Fruit fly (Drosophila melanogaster) whole organism, embryonic: ENCODE data around the gene Usp30.

Source experiments
- Abd-B ChIP-seq: fragments of 200-800 bp; sonication (Bioruptor generic); optimal IDR thresholded peaks from 2 replicates; lab custom pipeline; 2018; ENCODE audit warnings: missing biosample characterization, mild to moderate bottlenecking, missing genetic modification characterization, moderate library complexity
- Ada2b ChIP-seq: fragments of 200-800 bp; sonication (Bioruptor generic); IDR thresholded peaks from 2 replicates; pipeline ENCODE4 v1.3.6; 2022; ENCODE audit warnings: missing biosample characterization, missing genetic modification characterization
- Antp ChIP-seq: fragments of 200-800 bp; sonication (Bioruptor generic); optimal IDR thresholded peaks from 3 replicates; lab custom pipeline; 2016; ENCODE audit warnings: missing biosample characterization, missing genetic modification characterization
- B-H2 ChIP-seq: fragments of 200-800 bp; sonication (Bioruptor generic); optimal IDR thresholded peaks from 2 replicates; lab custom pipeline; 2018; ENCODE audit warnings: missing biosample characterization, mild to moderate bottlenecking, missing genetic modification characterization
- BEAF-32 ChIP-seq: fragments of 200-800 bp; sonication (Bioruptor generic); optimal IDR thresholded peaks from 3 replicates; lab custom pipeline; 2017; ENCODE audit warnings: missing biosample characterization, missing genetic modification characterization, mild to moderate bottlenecking, moderate library complexity, missing genetic modification reagents
- Bdp1 ChIP-seq: fragments of 200-800 bp; sonication (Bioruptor generic); optimal IDR thresholded peaks from 3 replicates; lab custom pipeline; 2016; ENCODE audit warnings: missing biosample characterization, missing genetic modification characterization
- BtbVII ChIP-seq: fragments of 200-800 bp; sonication (Bioruptor generic); optimal IDR thresholded peaks from 3 replicates; lab custom pipeline; 2017; ENCODE audit warnings: missing biosample characterization, mild to moderate bottlenecking, missing genetic modification characterization
- CG11560 ChIP-seq: fragments of 200-800 bp; sonication (Bioruptor generic); IDR thresholded peaks from 3 replicates; pipeline ENCODE4 v1.3.6; 2022; ENCODE audit warnings: missing biosample characterization, missing genetic modification characterization
- CG11695 ChIP-seq: fragments of 200-800 bp; sonication (Bioruptor generic); IDR thresholded peaks from 3 replicates; pipeline ENCODE4 v1.3.6; 2022; ENCODE audit warnings: missing biosample characterization, missing genetic modification characterization
- CG11696 ChIP-seq: fragments of 200-800 bp; sonication (Bioruptor generic); IDR thresholded peaks from 2 replicates; pipeline ENCODE4 v1.3.6; 2022; ENCODE audit warnings: missing biosample characterization, missing genetic modification characterization
- CG12104 ChIP-seq: fragments of 200-800 bp; sonication (Bioruptor generic); optimal IDR thresholded peaks from 3 replicates; lab custom pipeline; 2016; ENCODE audit warnings: missing biosample characterization, missing genetic modification characterization
- CG12299 ChIP-seq: fragments of 200-800 bp; sonication (Bioruptor generic); optimal IDR thresholded peaks from 2 replicates; lab custom pipeline; 2018; ENCODE audit warnings: missing biosample characterization, mild to moderate bottlenecking, missing genetic modification characterization
- CG12391 ChIP-seq: fragments of 200-800 bp; sonication (Bioruptor generic); optimal IDR thresholded peaks from 3 replicates; lab custom pipeline; 2018; ENCODE audit warnings: missing biosample characterization, mild to moderate bottlenecking, missing genetic modification characterization, moderate library complexity
- CG13287 ChIP-seq: fragments of 200-800 bp; sonication (Bioruptor generic); IDR thresholded peaks from 2 replicates; pipeline ENCODE4 v1.3.6; 2022; ENCODE audit warnings: missing biosample characterization, missing genetic modification characterization; ENCODE audit not compliant: partially characterized antibody
- CG13775 ChIP-seq: fragments of 200-800 bp; sonication (Bioruptor generic); optimal IDR thresholded peaks from 3 replicates; lab custom pipeline; 2017; ENCODE audit warnings: missing biosample characterization, mild to moderate bottlenecking, missing genetic modification characterization
- CG1529 ChIP-seq: fragments of 200-800 bp; sonication (Bioruptor generic); optimal IDR thresholded peaks from 3 replicates; lab custom pipeline; 2018; ENCODE audit warnings: missing biosample characterization, missing genetic modification characterization
- CG15601 ChIP-seq: fragments of 200-800 bp; sonication (Bioruptor generic); optimal IDR thresholded peaks from 3 replicates; lab custom pipeline; 2019; ENCODE audit warnings: missing biosample characterization, mild to moderate bottlenecking, missing genetic modification characterization, moderate library complexity
- CG15696 ChIP-seq: fragments of 200-800 bp; sonication (Bioruptor generic); optimal IDR thresholded peaks from 2 replicates; lab custom pipeline; 2019; ENCODE audit warnings: missing biosample characterization, mild to moderate bottlenecking, missing genetic modification characterization, moderate library complexity
- CG17361 ChIP-seq: fragments of 200-800 bp; sonication (Bioruptor generic); IDR thresholded peaks from 3 replicates; pipeline ENCODE4 v1.3.6; 2022; ENCODE audit warnings: missing biosample characterization, missing genetic modification characterization
- CG30431 ChIP-seq: fragments of 200-800 bp; sonication (Bioruptor generic); optimal IDR thresholded peaks from 2 replicates; lab custom pipeline; 2017; ENCODE audit warnings: missing biosample characterization, missing genetic modification characterization
- CG32772 ChIP-seq: fragments of 200-800 bp; sonication (Bioruptor generic); IDR thresholded peaks from 2 replicates; pipeline ENCODE4 v1.3.6; 2022; ENCODE audit warnings: missing biosample characterization, missing genetic modification characterization
- CG4730 ChIP-seq: fragments of 200-800 bp; sonication (Bioruptor generic); IDR thresholded peaks from 2 replicates; pipeline ENCODE4 v1.3.6; 2022; ENCODE audit warnings: missing biosample characterization, missing genetic modification characterization
- CG7372 ChIP-seq: fragments of 200-800 bp; sonication (Bioruptor generic); IDR thresholded peaks from 2 replicates; pipeline ENCODE4 v1.3.6; 2022; ENCODE audit warnings: missing biosample characterization, missing genetic modification characterization
- CG9437 ChIP-seq: fragments of 200-800 bp; sonication (Bioruptor generic); optimal IDR thresholded peaks from 2 replicates; lab custom pipeline; 2018; ENCODE audit warnings: missing biosample characterization, mild to moderate bottlenecking, missing genetic modification characterization
- CG9817 ChIP-seq: fragments of 200-800 bp; sonication (Bioruptor generic); optimal IDR thresholded peaks from 2 replicates; lab custom pipeline; 2018; ENCODE audit warnings: missing biosample characterization, mild to moderate bottlenecking, missing genetic modification characterization, moderate library complexity
- Dek ChIP-seq: fragments of 200-800 bp; sonication (Bioruptor generic); optimal IDR thresholded peaks from 3 replicates; lab custom pipeline; 2019; ENCODE audit warnings: missing biosample characterization, mild to moderate bottlenecking, missing genetic modification characterization, moderate library complexity
- Dip2 ChIP-seq: fragments of 200-800 bp; sonication (Bioruptor generic); IDR thresholded peaks from 2 replicates; pipeline ENCODE4 v1.3.6; 2022; ENCODE audit warnings: missing biosample characterization, missing genetic modification characterization
- Fer3 ChIP-seq: fragments of 200-800 bp; sonication (Bioruptor generic); optimal IDR thresholded peaks from 2 replicates; lab custom pipeline; 2018; ENCODE audit warnings: missing biosample characterization, mild to moderate bottlenecking, missing genetic modification characterization, moderate library complexity
- MESR4 ChIP-seq: fragments of 200-800 bp; sonication (Bioruptor generic); optimal IDR thresholded peaks from 2 replicates; lab custom pipeline; 2018; ENCODE audit warnings: missing biosample characterization, mild to moderate bottlenecking, missing genetic modification characterization, moderate library complexity
- Mes4 ChIP-seq: fragments of 200-800 bp; sonication (Bioruptor generic); optimal IDR thresholded peaks from 2 replicates; lab custom pipeline; 2016; ENCODE audit warnings: missing biosample characterization, missing genetic modification characterization
- NC2α ChIP-seq: fragments of 200-800 bp; sonication (Bioruptor generic); optimal IDR thresholded peaks from 2 replicates; lab custom pipeline; 2016; ENCODE audit warnings: missing biosample characterization, missing genetic modification characterization
- NK7.1 ChIP-seq: fragments of 200-800 bp; sonication (Bioruptor generic); optimal IDR thresholded peaks from 3 replicates; lab custom pipeline; 2016; ENCODE audit warnings: missing biosample characterization, missing genetic modification characterization
- Pdp1 ChIP-seq, 2 experiments: fragments of 200-800 bp; sonication (Bioruptor generic); optimal IDR thresholded peaks; 3 replicates each; lab custom pipeline; 2016; ENCODE audit warnings: missing biosample characterization in 2 of 2, missing genetic modification characterization in 2 of 2, mild to moderate bottlenecking in 1 of 2, moderate library complexity in 1 of 2
- Sry-δ ChIP-seq: fragments of 200-800 bp; sonication (Bioruptor generic); optimal IDR thresholded peaks from 2 replicates; lab custom pipeline; 2016; ENCODE audit warnings: missing biosample characterization, missing genetic modification characterization
- ab ChIP-seq: fragments of 200-800 bp; sonication (Bioruptor generic); optimal IDR thresholded peaks from 2 replicates; lab custom pipeline; 2016; ENCODE audit warnings: missing biosample characterization, missing genetic modification characterization
- fu2 ChIP-seq: fragments of 200-800 bp; sonication (Bioruptor generic); optimal IDR thresholded peaks from 2 replicates; lab custom pipeline; 2016; ENCODE audit warnings: missing biosample characterization, missing genetic modification characterization
- grn ChIP-seq: fragments of 200-800 bp; sonication (Bioruptor generic); optimal IDR thresholded peaks from 3 replicates; lab custom pipeline; 2017; ENCODE audit warnings: missing biosample characterization, missing genetic modification characterization
- ken ChIP-seq: fragments of 200-800 bp; sonication (Bioruptor generic); IDR thresholded peaks from 3 replicates; pipeline ENCODE4 v1.3.6; 2022; ENCODE audit warnings: missing biosample characterization, missing genetic modification characterization
- lilli ChIP-seq: fragments of 200-800 bp; sonication (Bioruptor generic); optimal IDR thresholded peaks from 3 replicates; lab custom pipeline; 2016; ENCODE audit warnings: missing biosample characterization, missing genetic modification characterization
- pita ChIP-seq: fragments of 200-800 bp; sonication (Bioruptor generic); optimal IDR thresholded peaks from 2 replicates; lab custom pipeline; 2017; ENCODE audit warnings: missing biosample characterization, mild to moderate bottlenecking, missing genetic modification characterization
- ro ChIP-seq: fragments of 200-800 bp; sonication (Bioruptor generic); IDR thresholded peaks from 2 replicates; pipeline ENCODE4 v1.3.6; 2022; ENCODE audit warnings: missing biosample characterization, missing genetic modification characterization
- stwl ChIP-seq: fragments of 200-800 bp; sonication (Bioruptor generic); optimal IDR thresholded peaks from 3 replicates; lab custom pipeline; 2018; ENCODE audit warnings: missing biosample characterization, mild to moderate bottlenecking, missing genetic modification characterization, moderate library complexity
- tll ChIP-seq, 2 experiments: fragments of 200-800 bp in 1 of 2; fragments of >200 bp in 1 of 2; sonication (Bioruptor generic) in 1 of 2; optimal IDR thresholded peaks; 2 replicates each; lab custom pipeline; 2017 to 2019; ENCODE audit warnings: missing biosample characterization in 2 of 2, missing genetic modification characterization in 2 of 2, mild to moderate bottlenecking in 1 of 2, moderate library complexity in 1 of 2
- ttk ChIP-seq: fragments of 200-800 bp; sonication (Bioruptor generic); IDR thresholded peaks from 2 replicates; pipeline ENCODE4 v2.1.2; 2022; ENCODE audit warnings: missing biosample characterization, missing genetic modification characterization
- tup ChIP-seq: fragments of 200-800 bp; sonication (Bioruptor generic); optimal IDR thresholded peaks from 2 replicates; lab custom pipeline; 2016; ENCODE audit warnings: missing biosample characterization, mild to moderate bottlenecking, missing genetic modification characterization, moderate library complexity
- wdn ChIP-seq: fragments of 200-800 bp; sonication (Bioruptor generic); IDR thresholded peaks from 2 replicates; pipeline ENCODE4 v1.3.6; 2022; ENCODE audit warnings: missing biosample characterization, missing genetic modification characterization
- wor ChIP-seq: fragments of 200-800 bp; sonication (Bioruptor generic); IDR thresholded peaks from 2 replicates; pipeline ENCODE4 v1.3.6; 2022; ENCODE audit warnings: missing biosample characterization, missing genetic modification characterization
- zfh1 ChIP-seq: fragments of 200-800 bp; sonication (Bioruptor generic); IDR thresholded peaks from 3 replicates; pipeline ENCODE4 v1.3.6; 2022; ENCODE audit warnings: missing biosample characterization, missing genetic modification characterization

Gene Usp30

DNA sequence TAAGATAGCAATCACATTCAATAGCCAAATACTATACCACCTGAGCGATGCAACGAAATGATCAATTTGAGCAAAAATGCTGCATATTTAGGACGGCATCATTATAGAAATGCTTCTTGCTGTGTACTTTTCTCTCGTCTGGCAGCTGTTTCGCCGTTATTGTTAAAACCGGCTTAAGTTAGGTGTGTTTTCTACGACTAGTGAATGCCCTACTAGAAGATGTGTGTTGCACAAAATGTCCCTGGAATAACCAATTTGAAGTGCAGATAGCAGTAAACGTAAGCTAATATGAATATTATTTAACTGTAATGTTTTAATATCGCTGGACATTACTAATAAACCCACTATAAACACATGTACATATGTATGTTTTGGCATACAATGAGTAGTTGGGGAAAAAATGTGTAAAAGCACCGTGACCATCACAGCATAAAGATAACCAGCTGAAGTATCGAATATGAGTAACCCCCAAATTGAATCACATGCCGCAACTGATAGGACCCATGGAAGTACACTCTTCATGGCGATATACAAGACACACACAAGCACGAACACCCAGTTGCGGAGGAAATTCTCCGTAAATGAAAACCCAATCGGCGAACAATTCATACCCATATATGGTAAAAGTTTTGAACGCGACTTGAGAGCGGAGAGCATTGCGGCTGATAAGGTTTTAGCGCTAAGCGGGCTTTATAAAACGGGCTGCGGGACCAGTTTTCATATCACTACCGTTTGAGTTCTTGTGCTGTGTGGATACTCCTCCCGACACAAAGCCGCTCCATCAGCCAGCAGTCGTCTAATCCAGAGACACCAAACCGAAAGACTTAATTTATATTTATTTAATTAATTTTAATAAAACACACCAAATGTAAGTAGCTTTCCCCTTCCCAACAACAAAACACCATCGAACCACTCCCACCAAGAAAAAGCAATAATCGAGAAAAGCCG is 20.8 kb upstream of the Usp30 start, which contains the start of gene Act5C:
TSS of gene Act5C (plus strand) at position 716 of the 948 bp plus-strand sequence.
- TF ChIP-seq CG15696 (tag; lab: Kevin White, UChicago) (peak; percentile 95), CG9437 (GFP tag; lab: Kevin White, UChicago) (peak; percentile 86), Dip2 (GFP tag; lab: Robert Waterston, UW) (0 out of 2 replicates have a peak, but pooled peaks have one; percentile 16), CG15601 (tag; lab: Kevin White, UChicago) (peak; percentile 86), CG9817 (peak; percentile 87), CG12299 (tag; lab: Kevin White, UChicago) (peak; percentile 92), Antp (peak; percentile 96), Sry-δ (GFP tag; lab: Kevin White, UChicago) (peak; percentile 61), zfh1 (GFP tag; lab: Robert Waterston, UW) (peak; percentile 97), tll (GFP tag; optimal IDR thresholded peaks at IDR 0.05; lab: Kevin White, UChicago) (peak in 1 of 2 experiments; percentile 53), ab (GFP tag; lab: Kevin White, UChicago) (peak; percentile 92), pita (GFP tag; lab: Kevin White, UChicago) (no peak), ken (GFP tag; lab: Robert Waterston, UW) (peak; percentile 94), wor (GFP tag; lab: Robert Waterston, UW) (peak; percentile 74), NC2α (GFP tag; lab: Kevin White, UChicago) (peak; percentile 93), Dek (tag; lab: Kevin White, UChicago) (peak; percentile 91), Ada2b (GFP tag; lab: Robert Waterston, UW) (peak; percentile 94), lilli (GFP tag; lab: Kevin White, UChicago) (peak; percentile 96), CG11560 (tag; lab: Robert Waterston, UW) (peak; percentile 80), CG30431 (GFP tag; lab: Kevin White, UChicago) (peak; percentile 93), ro (GFP tag; lab: Robert Waterston, UW) (peak; percentile 74; the same call in 1 of the 2 replicates), fu2 (peak; percentile 85), ttk (GFP tag; lab: Robert Waterston, UW) (peak; percentile 90), BEAF-32 (GFP tag; lab: Kevin White, UChicago) (peak; percentile 1), Bdp1 (GFP tag; lab: Kevin White, UChicago) (peak; percentile 89), Abd-B (peak; percentile 90), BtbVII (GFP tag; lab: Kevin White, UChicago) (peak; percentile 87), grn (GFP tag; lab: Kevin White, UChicago) (peak; percentile 37), NK7.1 (GFP tag; lab: Kevin White, UChicago) (peak; percentile 86), CG1529 (peak; percentile 90), CG7372 (GFP tag; lab: Robert Waterston, UW) (peak; percentile 86), CG12104 (GFP tag; lab: Kevin White, UChicago) (peak; percentile 82), B-H2 (no peak), Fer3 (tag; lab: Kevin White, UChicago) (peak; percentile 93), MESR4 (peak; percentile 57), Mes4 (GFP tag; lab: Kevin White, UChicago) (peak; percentile 90), CG4730 (GFP tag; lab: Robert Waterston, UW) (peak; percentile 88), CG17361 (GFP tag; lab: Robert Waterston, UW) (peak; percentile 97), CG11696 (peak; percentile 78), CG12391 (tag; lab: Kevin White, UChicago) (peak; percentile 95), CG13287 (GFP tag; lab: Robert Waterston, UW) (no peak; the same call in 1 of the 2 replicates), tup (GFP tag; lab: Kevin White, UChicago) (peak; percentile 83), stwl (tag; lab: Kevin White, UChicago) (peak; percentile 66), CG32772 (GFP tag; lab: Robert Waterston, UW) (peak; percentile 90), wdn (GFP tag; lab: Robert Waterston, UW) (peak; percentile 88), CG13775 (GFP tag; lab: Kevin White, UChicago) (peak; percentile 90), CG11695 (GFP tag; lab: Robert Waterston, UW) (peak; percentile 90), Pdp1 (GFP tag; optimal IDR thresholded peaks at IDR 0.05; lab: Kevin White, UChicago) (peak; percentile 94 to 96)
